Worm (Caenorhabditis elegans): Measurements from ENCODE around the gene F19C6.5.

F19C6.5 gene

ce11 chrX:9941379-9941778 is 43.4 kb downstream of the F19C6.5 start:
- TF ChIP-seq sox-2 (GFP tag; IDR thresholded peaks at IDR 0.05) (no peak), unc-3 (GFP tag; conservative IDR thresholded peaks at IDR 0.05) (no peak), unc-3 (tag; optimal IDR thresholded peaks at IDR 0.05) (no peak), T23F11.4 (GFP tag; optimal IDR thresholded peaks at IDR 0.05) (no peak), odd-2 (tag; optimal IDR thresholded peaks at IDR 0.05) (no peak), F13H6.1 (tag; optimal IDR thresholded peaks at IDR 0.05) (no peak), sdc-2 (tag; optimal IDR thresholded peaks at IDR 0.05) (no peak), mec-3 (tag; optimal IDR thresholded peaks at IDR 0.05; ENCODE audit: borderline replicate concordance) (no peak), unc-86 (tag; optimal IDR thresholded peaks at IDR 0.05) (no peak), pha-4 (tag; optimal IDR thresholded peaks at IDR 0.05) (no peak), ceh-34 (tag; optimal IDR thresholded peaks at IDR 0.05) (no peak), pros-1 (tag; optimal IDR thresholded peaks at IDR 0.05) (peak; percentile 19), nfya-1 (tag; optimal IDR thresholded peaks at IDR 0.05) (no peak), ceh-31 (tag; optimal IDR thresholded peaks at IDR 0.05) (peak; percentile 32), pax-1 (tag; optimal IDR thresholded peaks at IDR 0.05) (no peak), pqm-1 (tag; optimal IDR thresholded peaks at IDR 0.05) (no peak), gmeb-2 (tag; optimal IDR thresholded peaks at IDR 0.05) (no peak), nhr-11 (tag; optimal IDR thresholded peaks at IDR 0.05) (no peak), ref-2 (tag; optimal IDR thresholded peaks at IDR 0.05) (peak; percentile 55), ceh-2 (tag; optimal IDR thresholded peaks at IDR 0.05) (no peak), nhr-232 (tag; optimal IDR thresholded peaks at IDR 0.05) (no peak), hlh-6 (tag; optimal IDR thresholded peaks at IDR 0.05) (peak; percentile 23), tbx-7 (tag; optimal IDR thresholded peaks at IDR 0.05) (no peak), che-1 (tag; optimal IDR thresholded peaks at IDR 0.05) (no peak), ttx-3 (tag; optimal IDR thresholded peaks at IDR 0.05) (no peak), elt-2 (tag; optimal IDR thresholded peaks at IDR 0.05) (no peak), sox-4 (tag; optimal IDR thresholded peaks at IDR 0.05) (no peak), ceh-6 (GFP tag; optimal IDR thresholded peaks at IDR 0.05) (no peak)

- TF ChIP-seq pqm-1 (tag; optimal IDR thresholded peaks at IDR 0.05) (no peak), unc-86 (tag; optimal IDR thresholded peaks at IDR 0.05) (no peak), sox-4 (tag; optimal IDR thresholded peaks at IDR 0.05) (no peak), unc-3 (GFP tag; conservative IDR thresholded peaks at IDR 0.05) (no peak), unc-3 (tag; optimal IDR thresholded peaks at IDR 0.05) (no peak), nhr-232 (tag; optimal IDR thresholded peaks at IDR 0.05) (no peak)
Observed at ce11 chrX:9940524-9940923, 44.2 kb downstream of the F19C6.5 start.

ce11 chrX:9938537-9938936 is 46.2 kb downstream of the F19C6.5 start, which contains the start of the genes C17G1.5 and C17G1.14:
C17G1.5 (plus strand) TSS chrX:9938802.
C17G1.14 (plus strand) TSS chrX:9938813.
- TF ChIP-seq Y22D7AL.16 (tag; optimal IDR thresholded peaks at IDR 0.05), result no peak
- TF ChIP-seq sox-2 (GFP tag; IDR thresholded peaks at IDR 0.05), result no peak
- no peak for TF ChIP-seq lin-11 (tag; optimal IDR thresholded peaks at IDR 0.05)
- no peak for TF ChIP-seq syd-9 (tag; optimal IDR thresholded peaks at IDR 0.05)
- TF ChIP-seq pat-9 (tag; optimal IDR thresholded peaks at IDR 0.05), result no peak
- no peak for TF ChIP-seq ama-1 (optimal IDR thresholded peaks at IDR 0.05)
- no peak for TF ChIP-seq hlh-15 (tag; optimal IDR thresholded peaks at IDR 0.05)
- no peak for TF ChIP-seq fax-1 (tag; optimal IDR thresholded peaks at IDR 0.05)
- no peak for TF ChIP-seq pag-3 (tag; optimal IDR thresholded peaks at IDR 0.05; ENCODE audit: borderline replicate concordance)
- no peak for TF ChIP-seq dve-1 (tag; optimal IDR thresholded peaks at IDR 0.05)
- TF ChIP-seq fkh-10 (GFP tag; optimal IDR thresholded peaks at IDR 0.05), result no peak
- TF ChIP-seq ref-2 (tag; optimal IDR thresholded peaks at IDR 0.05), result no peak
- no peak for TF ChIP-seq pros-1 (tag; optimal IDR thresholded peaks at IDR 0.05)
- TF ChIP-seq nhr-11 (tag; optimal IDR thresholded peaks at IDR 0.05), result no peak
- no peak for TF ChIP-seq ceh-24 (tag; optimal IDR thresholded peaks at IDR 0.05)
- no peak for TF ChIP-seq eyg-1 (tag; optimal IDR thresholded peaks at IDR 0.05)
- TF ChIP-seq ztf-16 (tag; optimal IDR thresholded peaks at IDR 0.05), result no peak
- TF ChIP-seq dmd-4 (tag; optimal IDR thresholded peaks at IDR 0.05; ENCODE audit: borderline replicate concordance), result no peak
